Worm (Caenorhabditis elegans) whole organism, L4/young adult: ENCODE results near the gene F01F1.14.

Experiments used
- W03F9.2 ChIP-seq: fragments of 150-350 bp; optimal IDR thresholded peaks from 2 replicates; lab custom pipeline; 2014; ENCODE audit warnings: missing biosample characterization, missing genetic modification characterization
- dao-5 ChIP-seq: sonication (generic microtip); optimal IDR thresholded peaks from 2 replicates; lab custom pipeline; 2016; ENCODE audit warnings: missing genotype, missing genetic modification characterization, moderate library complexity, missing compliant biosample characterization
- him-1 ChIP-seq: sonication (generic microtip); optimal IDR thresholded peaks from 2 replicates; lab custom pipeline; 2016; ENCODE audit warnings: missing genotype, missing genetic modification reagents, missing genetic modification characterization, missing compliant biosample characterization

Gene F01F1.14

DNA sequence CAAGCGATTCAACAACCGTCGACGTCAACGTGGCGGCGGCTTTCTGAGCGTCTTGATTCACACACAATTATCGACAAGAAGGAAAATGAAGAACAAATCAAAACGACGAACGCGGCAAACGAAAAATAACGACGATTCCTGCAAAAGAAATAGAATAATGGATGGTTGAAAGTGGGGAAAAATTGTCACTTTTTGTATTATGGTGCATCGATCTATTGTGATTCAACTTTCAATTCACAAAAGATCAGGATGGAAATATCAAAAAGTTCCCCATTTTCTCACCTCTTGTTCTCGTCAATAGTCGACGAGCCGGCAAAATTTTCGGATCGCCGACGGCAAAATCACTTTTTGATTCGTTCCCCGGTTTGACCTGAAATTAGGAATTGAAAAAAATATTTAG lies 49.3 kb downstream of the F01F1.14 start, which contains the start of the genes R12B2.13 and mdt-15:
TSS of gene R12B2.13 (minus strand) at position 101 of the 400 bp plus-strand sequence.
TSS of gene mdt-15 (minus strand) at position 376 of the 400 bp plus-strand sequence.
- no peak for TF ChIP-seq dao-5 (tag; lab: Kevin White, UChicago)
- no peak for TF ChIP-seq him-1
- no peak for TF ChIP-seq W03F9.2 (tag; lab: Kevin White, UChicago)

DNA sequence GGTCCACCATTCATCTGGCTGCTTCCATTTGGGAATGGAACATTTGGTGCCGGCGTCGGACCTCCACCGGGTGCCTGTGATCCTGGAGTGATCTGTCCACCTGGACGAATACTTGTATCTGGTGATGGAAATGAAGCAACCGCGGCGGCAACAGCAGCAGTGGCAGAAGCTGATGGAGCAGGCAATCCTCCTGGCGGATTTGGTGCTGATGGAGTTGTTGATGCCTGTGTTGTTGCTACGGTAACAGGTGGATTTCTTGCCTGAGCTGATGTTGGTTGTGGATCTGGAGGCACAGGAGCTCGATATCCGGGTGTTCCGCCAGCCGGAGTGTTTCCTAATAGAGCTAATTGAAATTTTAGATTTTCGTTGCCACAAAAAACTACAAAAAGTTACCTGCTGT lies 50.3 kb downstream of the F01F1.14 start:
- no peak for TF ChIP-seq him-1
- no peak for TF ChIP-seq W03F9.2 (tag; lab: Kevin White, UChicago)
- no peak for TF ChIP-seq dao-5 (tag; lab: Kevin White, UChicago)
